Fruit fly (Drosophila melanogaster): ENCODE data around the gene AIMP2.

DNA sequence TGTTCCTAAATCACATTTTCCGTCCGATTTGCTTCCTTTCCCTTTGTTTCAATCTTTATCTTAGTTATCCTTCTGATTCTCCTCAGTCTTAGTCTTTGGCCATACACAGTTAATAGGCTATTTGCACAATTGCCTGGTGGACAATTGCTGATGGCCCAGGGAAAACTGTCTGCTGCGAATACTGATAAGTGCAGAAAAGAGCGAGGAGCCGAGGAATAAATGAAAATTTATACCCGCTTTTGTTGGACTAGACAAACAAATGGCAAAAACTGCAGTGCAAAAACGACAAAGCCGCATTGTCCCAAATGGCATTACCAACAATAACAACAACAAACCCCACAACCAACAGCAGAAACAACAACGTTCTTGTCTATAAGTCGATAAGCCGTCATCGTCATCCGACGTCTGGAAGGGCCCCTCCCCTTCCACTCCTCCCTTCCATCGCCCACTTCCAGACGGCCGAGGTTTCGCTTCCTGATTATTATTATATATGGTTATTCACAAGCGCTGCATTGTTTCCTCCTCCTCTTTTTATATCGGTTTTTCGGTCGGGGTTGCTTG lies 10.7 kb downstream of the AIMP2 start:
- TF ChIP-seq Myc (optimal IDR thresholded peaks at IDR 0.05), result no peak
- TF ChIP-seq ttk (optimal IDR thresholded peaks at IDR 0.05), result no peak
- no peak for TF ChIP-seq h (optimal IDR thresholded peaks at IDR 0.05)
- TF ChIP-seq psq (optimal IDR thresholded peaks at IDR 0.05), result no peak
- no peak for TF ChIP-seq Sin3A (optimal IDR thresholded peaks at IDR 0.05)
- no peak for TF ChIP-seq insv (optimal IDR thresholded peaks at IDR 0.05)

All from Kc167 (cell line).